Worm (Caenorhabditis elegans): ENCODE data around the gene irld-48.
A peak's percentile ranks its signal among the peaks of the same experiment; 100 is the strongest.

Gene irld-48

ce11 chrII:2985446-2985845 lies 29.6 kb downstream of the irld-48 start:
- TF ChIP-seq somi-1 (GFP tag; optimal IDR thresholded peaks at IDR 0.05) = no peak
- TF ChIP-seq rec-8 (tag; optimal IDR thresholded peaks at IDR 0.05) = no peak
- TF ChIP-seq cebp-1 (GFP tag; IDR thresholded peaks at IDR 0.05) = no peak
- TF ChIP-seq cebp-1 (tag; optimal IDR thresholded peaks at IDR 0.05) = no peak
- no peak for TF ChIP-seq cebp-2 (GFP tag; IDR thresholded peaks at IDR 0.05)
- TF ChIP-seq attf-5 (GFP tag; optimal IDR thresholded peaks at IDR 0.05) = no peak
- TF ChIP-seq madf-8 (GFP tag; conservative IDR thresholded peaks at IDR 0.05) = no peak
- TF ChIP-seq mcd-1 (GFP tag; IDR thresholded peaks at IDR 0.05) = 0 out of 2 replicates have a peak, but pooled peaks have one; percentile 7
- TF ChIP-seq aptf-3 (GFP tag; IDR thresholded peaks at IDR 0.05) = no peak
- TF ChIP-seq K11D2.4 (GFP tag; IDR thresholded peaks at IDR 0.05) = no peak
- TF ChIP-seq let-526 (GFP tag; IDR thresholded peaks at IDR 0.05) = no peak
- no peak for TF ChIP-seq ztf-25 (GFP tag; IDR thresholded peaks at IDR 0.05)
- peak; percentile 50; the same call in 1 of the 2 replicates for TF ChIP-seq lin-26 (GFP tag; IDR thresholded peaks at IDR 0.05)
- TF ChIP-seq ztf-6 (GFP tag; IDR thresholded peaks at IDR 0.05) = no peak
- TF ChIP-seq chd-7 (tag; optimal IDR thresholded peaks at IDR 0.05) = peak; percentile 6
- no peak for TF ChIP-seq Y95B8A.8 (GFP tag; IDR thresholded peaks at IDR 0.05)
- TF ChIP-seq die-1 (tag; optimal IDR thresholded peaks at IDR 0.05) = no peak
- peak; percentile 71; the same call in 1 of the 2 replicates for TF ChIP-seq egrh-3 (GFP tag; IDR thresholded peaks at IDR 0.05)
- TF ChIP-seq F22D6.2 (tag; optimal IDR thresholded peaks at IDR 0.05) = peak; percentile 4
- TF ChIP-seq sea-2 (GFP tag; IDR thresholded peaks at IDR 0.05) = no peak
- no peak for TF ChIP-seq lag-1 (GFP tag; IDR thresholded peaks at IDR 0.05)
- TF ChIP-seq F39B2.1 (GFP tag; IDR thresholded peaks at IDR 0.05) = no peak
- TF ChIP-seq D2030.7 (GFP tag; IDR thresholded peaks at IDR 0.05) = no peak
- TF ChIP-seq C06A6.2 (GFP tag; conservative IDR thresholded peaks at IDR 0.05) = no peak
- TF ChIP-seq dox-1 (GFP tag; IDR thresholded peaks at IDR 0.05) = no peak
- no peak for TF ChIP-seq ceh-27 (GFP tag; optimal IDR thresholded peaks at IDR 0.05)
- TF ChIP-seq F23B12.7 (tag; optimal IDR thresholded peaks at IDR 0.05; ENCODE audit: insufficient read depth) = no peak
- no peak for TF ChIP-seq ccch-3 (GFP tag; optimal IDR thresholded peaks at IDR 0.05)
- 0 out of 2 replicates have a peak, but pooled peaks have one; percentile 6 for TF ChIP-seq egl-44 (GFP tag; IDR thresholded peaks at IDR 0.05)
- no peak for TF ChIP-seq nfyb-1 (GFP tag; IDR thresholded peaks at IDR 0.05)
- TF ChIP-seq T07F8.4 (tag; optimal IDR thresholded peaks at IDR 0.05) = no peak
- 0 out of 2 replicates have a peak, but pooled peaks have one; percentile 28 for TF ChIP-seq madf-6 (GFP tag; IDR thresholded peaks at IDR 0.05)
- peak; percentile 65; the same call in 1 of the 2 replicates for TF ChIP-seq madf-3 (GFP tag; IDR thresholded peaks at IDR 0.05)
- no peak for TF ChIP-seq nhr-27 (tag; optimal IDR thresholded peaks at IDR 0.05)
- peak; percentile 76; the same call in 1 of the 2 replicates for TF ChIP-seq zfh-2 (GFP tag; conservative IDR thresholded peaks at IDR 0.05)
- TF ChIP-seq ceh-91 (GFP tag; IDR thresholded peaks at IDR 0.05) = no peak

- TF ChIP-seq xnd-1 (tag; optimal IDR thresholded peaks at IDR 0.05) = no peak
- TF ChIP-seq egrh-3 (GFP tag; IDR thresholded peaks at IDR 0.05) = peak; percentile 61; the same call in 1 of the 2 replicates
- no peak for TF ChIP-seq somi-1 (GFP tag; optimal IDR thresholded peaks at IDR 0.05)
- TF ChIP-seq zim-3 (tag; optimal IDR thresholded peaks at IDR 0.05) = peak; percentile 28
- TF ChIP-seq egl-18 (GFP tag; IDR thresholded peaks at IDR 0.05) = no peak
- TF ChIP-seq mcd-1 (GFP tag; IDR thresholded peaks at IDR 0.05) = peak; percentile 8; the same call in 1 of the 2 replicates
- 0 out of 2 replicates have a peak, but pooled peaks have one; percentile 45 for TF ChIP-seq nfyb-1 (GFP tag; IDR thresholded peaks at IDR 0.05)
- 0 out of 2 replicates have a peak, but pooled peaks have one; percentile 27 for TF ChIP-seq cebp-1 (GFP tag; IDR thresholded peaks at IDR 0.05)
- TF ChIP-seq cebp-1 (tag; optimal IDR thresholded peaks at IDR 0.05) = peak; percentile 36
- TF ChIP-seq F23B12.7 (tag; optimal IDR thresholded peaks at IDR 0.05; ENCODE audit: insufficient read depth) = no peak
- 0 out of 2 replicates have a peak, but pooled peaks have one; percentile 5 for TF ChIP-seq ztf-28 (GFP tag; IDR thresholded peaks at IDR 0.05)
- TF ChIP-seq madf-8 (GFP tag; conservative IDR thresholded peaks at IDR 0.05) = no peak
- TF ChIP-seq let-526 (GFP tag; IDR thresholded peaks at IDR 0.05) = no peak
- TF ChIP-seq sptf-2 (GFP tag; optimal IDR thresholded peaks at IDR 0.05) = peak; percentile 12
- no peak for TF ChIP-seq C06A6.2 (GFP tag; conservative IDR thresholded peaks at IDR 0.05)
- TF ChIP-seq snpc-4 (GFP tag; optimal IDR thresholded peaks at IDR 0.05) = no peak
- peak; percentile 62 to 86 (median 80) for TF ChIP-seq snpc-4 (tag; optimal IDR thresholded peaks at IDR 0.05)
- peak; percentile 69 for TF ChIP-seq zfh-2 (GFP tag; conservative IDR thresholded peaks at IDR 0.05)
- no peak for TF ChIP-seq athp-1 (tag; optimal IDR thresholded peaks at IDR 0.05)
- 0 out of 2 replicates have a peak, but pooled peaks have one; percentile 75 for TF ChIP-seq F37B4.10 (GFP tag; IDR thresholded peaks at IDR 0.05)
- no peak for TF ChIP-seq let-607 (tag; optimal IDR thresholded peaks at IDR 0.05)
Observed at ce11 chrII:2985935-2986498, 30.2 kb downstream of the irld-48 start.
